Fruit fly (Drosophila melanogaster) S2 (cell line): ENCODE data around the gene CG45603.

Source experiments
- CG8478 ChIP-seq: fragments of >200 bp; optimal IDR thresholded peaks from 2 replicates; lab custom pipeline; 2018
- CTCF ChIP-seq, 2 experiments: fragments of >200 bp; optimal IDR thresholded peaks; 2 replicates each; lab custom pipeline; 2018

Gene CG45603

dm6 chrX:12274335-12274734 lies at the start of gene CG45603:
TSS of gene CG45603 (plus strand) at chrX:12274635.
- TF ChIP-seq CTCF (optimal IDR thresholded peaks at IDR 0.05; lab: Kevin White, UChicago) (no peak), CG8478 (no peak)

- TF ChIP-seq CTCF (optimal IDR thresholded peaks at IDR 0.05; lab: Kevin White, UChicago) = no peak
- no peak for TF ChIP-seq CG8478
These were observed 49.0 kb upstream of the CG45603 start for dm6 chrX:12225325-12225972.

dm6 chrX:12226561-12226960 lies 47.9 kb upstream of the CG45603 start:
- no peak for TF ChIP-seq CG8478
- TF ChIP-seq CTCF (optimal IDR thresholded peaks at IDR 0.05; lab: Kevin White, UChicago) = no peak

- no peak for TF ChIP-seq CG8478
- TF ChIP-seq CTCF (optimal IDR thresholded peaks at IDR 0.05; lab: Kevin White, UChicago) = no peak
These were observed 46.5 kb upstream of the CG45603 start for dm6 chrX:12227975-12228374.

- no peak for TF ChIP-seq CTCF (optimal IDR thresholded peaks at IDR 0.05; lab: Kevin White, UChicago)
- TF ChIP-seq CG8478 = no peak
These were observed 38.7 kb upstream of the CG45603 start, which contains the start of gene CG32655 for dm6 chrX:12235777-12236176. TSS of gene CG32655 (minus strand) at chrX:12235877.

- TF ChIP-seq CG8478 (no peak), CTCF (optimal IDR thresholded peaks at IDR 0.05; lab: Kevin White, UChicago) (no peak)
These were observed 34.9 kb upstream of the CG45603 start for dm6 chrX:12239500-12239899.

dm6 chrX:12241032-12241431 lies 33.4 kb upstream of the CG45603 start:
- TF ChIP-seq CTCF (optimal IDR thresholded peaks at IDR 0.05; lab: Kevin White, UChicago) = no peak
- no peak for TF ChIP-seq CG8478

dm6 chrX:12242375-12242774 lies 32.1 kb upstream of the CG45603 start:
- no peak for TF ChIP-seq CTCF (optimal IDR thresholded peaks at IDR 0.05; lab: Kevin White, UChicago)
- no peak for TF ChIP-seq CG8478

- TF ChIP-seq CTCF (optimal IDR thresholded peaks at IDR 0.05; lab: Kevin White, UChicago) (no peak), CG8478 (no peak)
These were observed 28.8 kb upstream of the CG45603 start for dm6 chrX:12245622-12246021.

dm6 chrX:12246285-12246684 lies 28.1 kb upstream of the CG45603 start:
- TF ChIP-seq CTCF (optimal IDR thresholded peaks at IDR 0.05; lab: Kevin White, UChicago) (no peak), CG8478 (no peak)

dm6 chrX:12248049-12248448 lies 26.4 kb upstream of the CG45603 start:
- no peak for TF ChIP-seq CTCF (optimal IDR thresholded peaks at IDR 0.05; lab: Kevin White, UChicago)
- TF ChIP-seq CG8478 = no peak

dm6 chrX:12248836-12249235 lies 25.6 kb upstream of the CG45603 start:
- TF ChIP-seq CG8478 = no peak
- no peak for TF ChIP-seq CTCF (optimal IDR thresholded peaks at IDR 0.05; lab: Kevin White, UChicago)

dm6 chrX:12258928-12259327 lies 15.5 kb upstream of the CG45603 start:
- no peak for TF ChIP-seq CG8478
- TF ChIP-seq CTCF (optimal IDR thresholded peaks at IDR 0.05; lab: Kevin White, UChicago) = no peak

dm6 chrX:12259436-12259835 lies 15.0 kb upstream of the CG45603 start:
- TF ChIP-seq CTCF (optimal IDR thresholded peaks at IDR 0.05; lab: Kevin White, UChicago) (no peak), CG8478 (no peak)

dm6 chrX:12260788-12261187 lies 13.6 kb upstream of the CG45603 start:
- TF ChIP-seq CG8478 (no peak), CTCF (optimal IDR thresholded peaks at IDR 0.05; lab: Kevin White, UChicago) (no peak)

dm6 chrX:12266012-12266411 lies 8.4 kb upstream of the CG45603 start:
- TF ChIP-seq CG8478 (no peak), CTCF (optimal IDR thresholded peaks at IDR 0.05; lab: Kevin White, UChicago) (no peak)

- no peak for TF ChIP-seq CG8478
- no peak for TF ChIP-seq CTCF (optimal IDR thresholded peaks at IDR 0.05; lab: Kevin White, UChicago)
These were observed 6.2 kb upstream of the CG45603 start for dm6 chrX:12268191-12268590.
